Fruit fly (Drosophila melanogaster) whole organism, embryonic: Measurements from ENCODE around the gene Ugt316A1.
A peak's percentile ranks its signal among the peaks of the same experiment; 100 is the strongest.

Experiments used
- Bdp1 ChIP-seq: fragments of 200-800 bp; sonication (Bioruptor generic); optimal IDR thresholded peaks from 3 replicates; lab custom pipeline; 2016; ENCODE audit warnings: missing biosample characterization, missing genetic modification characterization
- CG10274 ChIP-seq: fragments of 200-800 bp; sonication (Bioruptor generic); optimal IDR thresholded peaks from 3 replicates; lab custom pipeline; 2017; ENCODE audit warnings: missing biosample characterization, mild to moderate bottlenecking, missing genetic modification characterization
- CG10431 ChIP-seq: fragments of 200-800 bp; sonication (Bioruptor generic); optimal IDR thresholded peaks from 3 replicates; lab custom pipeline; 2018; ENCODE audit warnings: missing biosample characterization, mild to moderate bottlenecking, missing genetic modification characterization
- CG11093 ChIP-seq: fragments of 200-800 bp; sonication (Bioruptor generic); IDR thresholded peaks from 3 replicates; pipeline ENCODE4 v1.3.6; 2022; ENCODE audit warnings: missing biosample characterization, missing genetic modification characterization
- CG11723 ChIP-seq: fragments of 200-800 bp; sonication (Bioruptor generic); optimal IDR thresholded peaks from 2 replicates; lab custom pipeline; 2017; ENCODE audit warnings: missing biosample characterization, mild to moderate bottlenecking, missing genetic modification characterization
- CG13123 ChIP-seq: fragments of 200-800 bp; sonication (Bioruptor generic); optimal IDR thresholded peaks from 2 replicates; lab custom pipeline; 2016; ENCODE audit warnings: missing biosample characterization, missing genetic modification characterization
- CG14441 ChIP-seq: fragments of 200-800 bp; sonication (Bioruptor generic); IDR thresholded peaks from 2 replicates; pipeline ENCODE4 v1.3.6; 2022; ENCODE audit warnings: missing biosample characterization, missing genetic modification characterization
- CG15073 ChIP-seq: fragments of 200-800 bp; sonication (Bioruptor generic); optimal IDR thresholded peaks from 2 replicates; lab custom pipeline; 2016; ENCODE audit warnings: missing biosample characterization, missing genetic modification characterization
- CG1647 ChIP-seq: fragments of 200-800 bp; sonication (Bioruptor generic); optimal IDR thresholded peaks from 3 replicates; lab custom pipeline; 2016; ENCODE audit warnings: missing biosample characterization, missing genetic modification characterization
- CG2199 ChIP-seq: fragments of 200-800 bp; sonication (Bioruptor generic); IDR thresholded peaks from 3 replicates; pipeline ENCODE4 v1.3.6; 2022; ENCODE audit warnings: missing biosample characterization, missing genetic modification characterization
- CG30403 ChIP-seq: fragments of 200-800 bp; sonication (Bioruptor generic); optimal IDR thresholded peaks from 3 replicates; lab custom pipeline; 2016; ENCODE audit warnings: missing biosample characterization, missing genetic modification characterization
- CG3163 ChIP-seq: fragments of 200-800 bp; sonication (Bioruptor generic); optimal IDR thresholded peaks from 3 replicates; lab custom pipeline; 2016; ENCODE audit warnings: missing biosample characterization, missing genetic modification characterization
- CG3281 ChIP-seq: fragments of 200-800 bp; sonication (Bioruptor generic); optimal IDR thresholded peaks from 3 replicates; lab custom pipeline; 2017; ENCODE audit warnings: missing biosample characterization, mild to moderate bottlenecking, missing genetic modification characterization
- CG3726 ChIP-seq: fragments of 200-800 bp; sonication (Bioruptor generic); IDR thresholded peaks from 3 replicates; pipeline ENCODE4, ENCODE4 v1.3.6; 2022; ENCODE audit warnings: missing biosample characterization, missing genetic modification characterization
- CG43689 ChIP-seq: fragments of 200-800 bp; sonication (Bioruptor generic); IDR thresholded peaks from 2 replicates; pipeline ENCODE4 v1.3.6; 2022; ENCODE audit warnings: missing biosample characterization, missing genetic modification characterization
- CG4424 ChIP-seq: fragments of 200-800 bp; sonication (Bioruptor generic); optimal IDR thresholded peaks from 3 replicates; lab custom pipeline; 2016; ENCODE audit warnings: missing biosample characterization, missing genetic modification characterization
- CG5245 ChIP-seq: fragments of 200-800 bp; sonication (Bioruptor generic); optimal IDR thresholded peaks from 3 replicates; lab custom pipeline; 2016; ENCODE audit warnings: missing biosample characterization, missing genetic modification characterization
- CG6272 ChIP-seq: fragments of 200-800 bp; sonication (Bioruptor generic); IDR thresholded peaks from 2 replicates; pipeline ENCODE4 v1.3.6; 2022; ENCODE audit warnings: missing biosample characterization, missing genetic modification characterization
- CG6854 ChIP-seq: fragments of 200-800 bp; sonication (Bioruptor generic); optimal IDR thresholded peaks from 3 replicates; lab custom pipeline; 2017; ENCODE audit warnings: missing biosample characterization, mild to moderate bottlenecking, missing genetic modification characterization
- CG7786 ChIP-seq: fragments of 200-800 bp; sonication (Bioruptor generic); optimal IDR thresholded peaks from 2 replicates; lab custom pipeline; 2016; ENCODE audit warnings: missing biosample characterization, missing genetic modification characterization
- CG8924 ChIP-seq: fragments of 200-800 bp; optimal IDR thresholded peaks from 3 replicates; lab custom pipeline; 2019; ENCODE audit warnings: missing biosample characterization, mild to moderate bottlenecking, missing genetic modification characterization, moderate library complexity
- CG9609 ChIP-seq: fragments of 200-800 bp; sonication (Bioruptor generic); optimal IDR thresholded peaks from 3 replicates; lab custom pipeline; 2016; ENCODE audit warnings: missing biosample characterization, missing genetic modification characterization
- CG9817 ChIP-seq: fragments of 200-800 bp; sonication (Bioruptor generic); optimal IDR thresholded peaks from 2 replicates; lab custom pipeline; 2018; ENCODE audit warnings: missing biosample characterization, mild to moderate bottlenecking, missing genetic modification characterization, moderate library complexity
- CrebB ChIP-seq: fragments of 200-800 bp; sonication (Bioruptor generic); optimal IDR thresholded peaks from 3 replicates; lab custom pipeline; 2018; ENCODE audit warnings: missing biosample characterization, mild to moderate bottlenecking, missing genetic modification characterization
- Eip74EF ChIP-seq, 2 experiments: fragments of 200-800 bp in 1 of 2; fragments of >200 bp in 1 of 2; sonication (Bioruptor generic) in 1 of 2; optimal IDR thresholded peaks; 2 replicates each; lab custom pipeline; 2017 to 2019; ENCODE audit warnings: missing biosample characterization in 2 of 2, missing genetic modification characterization in 2 of 2, mild to moderate bottlenecking in 1 of 2, moderate library complexity in 1 of 2
- Fer3 ChIP-seq: fragments of 200-800 bp; sonication (Bioruptor generic); optimal IDR thresholded peaks from 2 replicates; lab custom pipeline; 2018; ENCODE audit warnings: missing biosample characterization, mild to moderate bottlenecking, missing genetic modification characterization, moderate library complexity
- Hr51 ChIP-seq, 2 experiments: fragments of 200-800 bp; sonication (Bioruptor generic); optimal IDR thresholded peaks; 2 replicates in 1 of 2; 3 replicates in 1 of 2; lab custom pipeline; 2016 to 2018; ENCODE audit warnings: missing biosample characterization in 2 of 2, missing genetic modification characterization in 2 of 2, mild to moderate bottlenecking in 1 of 2, moderate library complexity in 1 of 2
- NC2α ChIP-seq: fragments of 200-800 bp; sonication (Bioruptor generic); optimal IDR thresholded peaks from 2 replicates; lab custom pipeline; 2016; ENCODE audit warnings: missing biosample characterization, missing genetic modification characterization
- NK7.1 ChIP-seq: fragments of 200-800 bp; sonication (Bioruptor generic); optimal IDR thresholded peaks from 3 replicates; lab custom pipeline; 2016; ENCODE audit warnings: missing biosample characterization, missing genetic modification characterization
- Oaz ChIP-seq: fragments of 200-800 bp; sonication (Bioruptor generic); IDR thresholded peaks from 2 replicates; pipeline ENCODE4 v1.3.6; 2022; ENCODE audit warnings: missing biosample characterization, missing genetic modification characterization
- Sry-δ ChIP-seq: fragments of 200-800 bp; sonication (Bioruptor generic); optimal IDR thresholded peaks from 2 replicates; lab custom pipeline; 2016; ENCODE audit warnings: missing biosample characterization, missing genetic modification characterization
- Stat92E ChIP-seq, 3 experiments: fragments of >200 bp in 2 of 3; fragments of 200-800 bp in 1 of 3; sonication (Bioruptor generic) in 1 of 3; optimal IDR thresholded peaks; 2 replicates each; lab custom pipeline; 2017 to 2019; ENCODE audit warnings: missing biosample characterization in 3 of 3, missing genetic modification characterization in 3 of 3, mild to moderate bottlenecking in 1 of 3, moderate library complexity in 1 of 3
- ac ChIP-seq: fragments of 200-800 bp; sonication (Bioruptor generic); optimal IDR thresholded peaks from 3 replicates; lab custom pipeline; 2017; ENCODE audit warnings: missing biosample characterization, mild to moderate bottlenecking, missing genetic modification characterization
- cato ChIP-seq: fragments of 200-800 bp; sonication (Bioruptor generic); optimal IDR thresholded peaks from 2 replicates; lab custom pipeline; 2016; ENCODE audit warnings: missing biosample characterization, missing genetic modification characterization, borderline replicate concordance
- dimm ChIP-seq: fragments of 200-800 bp; sonication (Bioruptor generic); IDR thresholded peaks from 2 replicates; pipeline ENCODE4 v1.3.6; 2022; ENCODE audit warnings: missing biosample characterization, missing genetic modification characterization
- esg ChIP-seq: fragments of 200-800 bp; sonication (Bioruptor generic); conservative IDR thresholded peaks from 2 replicates; pipeline ENCODE4 v1.3.6; 2022; ENCODE audit warnings: missing biosample characterization, missing genetic modification characterization
- grau ChIP-seq: fragments of 200-800 bp; optimal IDR thresholded peaks from 3 replicates; lab custom pipeline; 2019; ENCODE audit warnings: missing biosample characterization, mild to moderate bottlenecking, missing genetic modification characterization, moderate library complexity
- gsb-n ChIP-seq: fragments of 200-800 bp; sonication (Bioruptor generic); optimal IDR thresholded peaks from 3 replicates; lab custom pipeline; 2018; ENCODE audit warnings: missing biosample characterization, mild to moderate bottlenecking, missing genetic modification characterization
- kah ChIP-seq: fragments of 200-800 bp; sonication (Bioruptor generic); optimal IDR thresholded peaks from 2 replicates; lab custom pipeline; 2018; ENCODE audit warnings: missing biosample characterization, mild to moderate bottlenecking, missing genetic modification characterization
- lov ChIP-seq, 2 experiments: fragments of 200-800 bp in 1 of 2; fragments of >200 bp in 1 of 2; sonication (Bioruptor generic) in 1 of 2; IDR thresholded peaks in 1 of 2; optimal IDR thresholded peaks in 1 of 2; 2 replicates in 1 of 2; 3 replicates in 1 of 2; pipeline versions ENCODE4 v1.3.6 to Lab custom; 2017 to 2022; ENCODE audit warnings: missing biosample characterization in 1 of 2, missing genetic modification characterization in 1 of 2
- maf-S ChIP-seq: fragments of 200-800 bp; sonication (Bioruptor generic); optimal IDR thresholded peaks from 2 replicates; lab custom pipeline; 2016; ENCODE audit warnings: missing biosample characterization, missing genetic modification characterization
- sc ChIP-seq, 3 experiments: fragments of >200 bp in 2 of 3; fragments of 200-800 bp in 1 of 3; sonication (Bioruptor generic) in 1 of 3; optimal IDR thresholded peaks; 2 replicates in 2 of 3; 3 replicates in 1 of 3; lab custom pipeline; 2017; ENCODE audit warnings: mild to moderate bottlenecking in 1 of 3, missing biosample characterization in 1 of 3, missing genetic modification characterization in 1 of 3, missing genetic modification reagents in 1 of 3
- schlank ChIP-seq: fragments of 200-800 bp; sonication (Bioruptor generic); optimal IDR thresholded peaks from 2 replicates; lab custom pipeline; 2018; ENCODE audit warnings: missing biosample characterization, mild to moderate bottlenecking, missing genetic modification characterization
- tna ChIP-seq: fragments of 200-800 bp; sonication (Bioruptor generic); IDR thresholded peaks from 2 replicates; pipeline ENCODE4 v1.3.6; 2022; ENCODE audit warnings: missing biosample characterization, missing genetic modification characterization; ENCODE audit not compliant: partially characterized antibody
- ttk ChIP-seq: fragments of 200-800 bp; sonication (Bioruptor generic); IDR thresholded peaks from 2 replicates; pipeline ENCODE4 v2.1.2; 2022; ENCODE audit warnings: missing biosample characterization, missing genetic modification characterization
- twi ChIP-seq: fragments of 200-800 bp; optimal IDR thresholded peaks from 2 replicates; lab custom pipeline; 2019; ENCODE audit warnings: missing biosample characterization, mild to moderate bottlenecking, missing genetic modification characterization, moderate library complexity
- vnd ChIP-seq: fragments of 200-800 bp; sonication (Bioruptor generic); IDR thresholded peaks from 3 replicates; pipeline ENCODE4 v1.3.6; 2022; ENCODE audit warnings: missing biosample characterization, missing genetic modification characterization; ENCODE audit not compliant: partially characterized antibody

The Ugt316A1 gene

dm6 chr3L:19092125-19093058 is 29.8 kb upstream of the Ugt316A1 start, which contains the start of gene MESR6 (continued):
- TF ChIP-seq CG15073 (GFP tag; lab: Kevin White, UChicago) (no peak), kah (GFP tag; lab: Kevin White, UChicago) (no peak), Oaz (GFP tag; lab: Robert Waterston, UW) (no peak), CrebB (tag; lab: Kevin White, UChicago) (no peak), CG7786 (GFP tag; lab: Kevin White, UChicago) (no peak), CG1647 (GFP tag; lab: Kevin White, UChicago) (peak; percentile 16), CG6854 (GFP tag; lab: Kevin White, UChicago) (no peak), CG13123 (GFP tag; lab: Kevin White, UChicago) (no peak), grau (tag; lab: Kevin White, UChicago) (peak; percentile 39), CG10431 (GFP tag; lab: Kevin White, UChicago) (no peak), CG9609 (GFP tag; lab: Kevin White, UChicago) (no peak), esg (GFP tag; lab: Robert Waterston, UW) (no peak), Sry-δ (peak; percentile 79), CG11723 (GFP tag; lab: Kevin White, UChicago) (no peak), Fer3 (tag; lab: Kevin White, UChicago) (no peak), Stat92E (GFP tag; optimal IDR thresholded peaks at IDR 0.05; lab: Kevin White, UChicago) (peak in 1 of 3 experiments; percentile 75), CG2199 (GFP tag; lab: Robert Waterston, UW) (no peak), ac (GFP tag; lab: Kevin White, UChicago) (no peak), CG6272 (GFP tag; lab: Robert Waterston, UW) (no peak), CG3281 (GFP tag; lab: Kevin White, UChicago) (peak; percentile 47), tna (GFP tag; lab: Robert Waterston, UW) (peak; percentile 58), maf-S (GFP tag; lab: Kevin White, UChicago) (no peak), CG8924 (tag; lab: Kevin White, UChicago) (peak; percentile 39), ttk (GFP tag; lab: Robert Waterston, UW) (no peak), cato (GFP tag; lab: Kevin White, UChicago) (no peak), Eip74EF (GFP tag; optimal IDR thresholded peaks at IDR 0.05; lab: Kevin White, UChicago) (no peak), CG4424 (no peak), CG10274 (GFP tag; lab: Kevin White, UChicago) (no peak), NC2α (GFP tag; lab: Kevin White, UChicago) (no peak), CG3726 (no peak), lov (optimal IDR thresholded peaks at IDR 0.05; lab: Kevin White, UChicago) (no peak), lov (GFP tag; IDR thresholded peaks at IDR 0.05; lab: Robert Waterston, UW) (no peak), CG43689 (GFP tag; lab: Robert Waterston, UW) (no peak), dimm (no peak), vnd (GFP tag; lab: Robert Waterston, UW) (peak; percentile 49; the same call in 2 of the 3 replicates), CG5245 (GFP tag; lab: Kevin White, UChicago) (no peak), CG11093 (GFP tag; lab: Robert Waterston, UW) (no peak), sc (optimal IDR thresholded peaks at IDR 0.05; lab: Kevin White, UChicago) (no peak), sc (GFP tag; optimal IDR thresholded peaks at IDR 0.05; lab: Kevin White, UChicago) (no peak), Hr51 (GFP tag; optimal IDR thresholded peaks at IDR 0.05; lab: Kevin White, UChicago) (peak in 1 of 2 experiments; percentile 61), twi (tag; lab: Kevin White, UChicago) (peak; percentile 12), gsb-n (no peak), CG9817 (tag; lab: Kevin White, UChicago) (no peak), CG30403 (GFP tag; lab: Kevin White, UChicago) (peak; percentile 31), CG3163 (no peak), NK7.1 (GFP tag; lab: Kevin White, UChicago) (no peak), CG14441 (GFP tag; lab: Robert Waterston, UW) (no peak), Bdp1 (GFP tag; lab: Kevin White, UChicago) (no peak), schlank (tag; lab: Kevin White, UChicago) (no peak)
